Fruit fly (Drosophila melanogaster) whole organism, embryonic: ENCODE data around the gene Abi.

Source experiments
- Ada2b ChIP-seq: fragments of 200-800 bp; sonication (Bioruptor generic); IDR thresholded peaks from 2 replicates; pipeline ENCODE4 v1.3.6; 2022; ENCODE audit warnings: missing biosample characterization, missing genetic modification characterization
- Bgb ChIP-seq: fragments of 200-800 bp; sonication (Bioruptor generic); IDR thresholded peaks from 2 replicates; pipeline ENCODE4 v1.3.6; 2022; ENCODE audit warnings: missing biosample characterization, missing genetic modification characterization; ENCODE audit not compliant: partially characterized antibody
- CG10321 ChIP-seq: fragments of 200-800 bp; sonication (Bioruptor generic); IDR thresholded peaks from 2 replicates; pipeline ENCODE4 v1.3.6; 2022; ENCODE audit warnings: missing biosample characterization, missing genetic modification characterization
- CG10366 ChIP-seq: fragments of 200-800 bp; sonication (Bioruptor generic); IDR thresholded peaks from 2 replicates; pipeline ENCODE4 v1.3.6; 2022; ENCODE audit warnings: missing biosample characterization, missing genetic modification characterization
- CG10565 ChIP-seq: fragments of 200-800 bp; sonication (Bioruptor generic); optimal IDR thresholded peaks from 3 replicates; lab custom pipeline; 2016; ENCODE audit warnings: missing biosample characterization, mild to moderate bottlenecking, missing genetic modification characterization
- CG12236 ChIP-seq: fragments of 200-800 bp; sonication (Bioruptor generic); optimal IDR thresholded peaks from 2 replicates; lab custom pipeline; 2016; ENCODE audit warnings: missing biosample characterization, missing genetic modification characterization
- CG12769 ChIP-seq: fragments of 200-800 bp; sonication (Bioruptor generic); optimal IDR thresholded peaks from 2 replicates; lab custom pipeline; 2019; ENCODE audit warnings: missing biosample characterization, mild to moderate bottlenecking, missing genetic modification characterization, moderate library complexity
- CG13123 ChIP-seq: fragments of 200-800 bp; sonication (Bioruptor generic); optimal IDR thresholded peaks from 2 replicates; lab custom pipeline; 2016; ENCODE audit warnings: missing biosample characterization, missing genetic modification characterization
- CG13296 ChIP-seq: fragments of 200-800 bp; sonication (Bioruptor generic); optimal IDR thresholded peaks from 3 replicates; lab custom pipeline; 2018; ENCODE audit warnings: missing biosample characterization, mild to moderate bottlenecking, missing genetic modification characterization
- CG14441 ChIP-seq: fragments of 200-800 bp; sonication (Bioruptor generic); IDR thresholded peaks from 2 replicates; pipeline ENCODE4 v1.3.6; 2022; ENCODE audit warnings: missing biosample characterization, missing genetic modification characterization
- CG1603 ChIP-seq: fragments of 200-800 bp; sonication (Bioruptor generic); optimal IDR thresholded peaks from 2 replicates; lab custom pipeline; 2019; ENCODE audit warnings: missing biosample characterization, mild to moderate bottlenecking, missing genetic modification characterization, moderate library complexity
- CG17829 ChIP-seq: fragments of 200-800 bp; optimal IDR thresholded peaks from 2 replicates; lab custom pipeline; 2019; ENCODE audit warnings: missing biosample characterization, mild to moderate bottlenecking, missing genetic modification characterization, moderate library complexity
- CG1792 ChIP-seq: fragments of 200-800 bp; sonication (Bioruptor generic); optimal IDR thresholded peaks from 2 replicates; lab custom pipeline; 2016; ENCODE audit warnings: missing biosample characterization, missing genetic modification characterization
- CG18619 ChIP-seq: fragments of 200-800 bp; sonication (Bioruptor generic); optimal IDR thresholded peaks from 3 replicates; lab custom pipeline; 2017; ENCODE audit warnings: missing biosample characterization, mild to moderate bottlenecking, missing genetic modification characterization
- CG2120 ChIP-seq: fragments of 200-800 bp; sonication (Bioruptor generic); optimal IDR thresholded peaks from 3 replicates; lab custom pipeline; 2016; ENCODE audit warnings: missing biosample characterization, missing genetic modification characterization
- CG2712 ChIP-seq: fragments of 200-800 bp; optimal IDR thresholded peaks from 3 replicates; lab custom pipeline; 2019; ENCODE audit warnings: missing biosample characterization, mild to moderate bottlenecking, missing genetic modification characterization, moderate library complexity
- CG42726 ChIP-seq: fragments of 200-800 bp; sonication (Bioruptor generic); IDR thresholded peaks from 2 replicates; pipeline ENCODE4 v1.3.6; 2022; ENCODE audit warnings: missing biosample characterization, missing genetic modification characterization; ENCODE audit not compliant: partially characterized antibody
- CG4360 ChIP-seq: fragments of 200-800 bp; sonication (Bioruptor generic); IDR thresholded peaks from 2 replicates; pipeline ENCODE4 v1.3.6; 2022; ENCODE audit warnings: missing biosample characterization, missing genetic modification characterization
- CG6254 ChIP-seq: fragments of 200-800 bp; sonication (Bioruptor generic); optimal IDR thresholded peaks from 3 replicates; lab custom pipeline; 2017; ENCODE audit warnings: mild to moderate bottlenecking, missing biosample characterization, missing genetic modification reagents, missing genetic modification characterization
- CG6689 ChIP-seq: fragments of 200-800 bp; sonication (Bioruptor generic); IDR thresholded peaks from 2 replicates; pipeline ENCODE4 v1.3.6; 2022; ENCODE audit warnings: missing biosample characterization, missing genetic modification characterization
- CG9876 ChIP-seq: fragments of 200-800 bp; sonication (Bioruptor generic); optimal IDR thresholded peaks from 2 replicates; lab custom pipeline; 2016; ENCODE audit warnings: missing biosample characterization, missing genetic modification characterization
- D ChIP-seq, 2 experiments: fragments of 200-800 bp in 1 of 2; fragments of >200 bp in 1 of 2; sonication (Bioruptor generic) in 1 of 2; optimal IDR thresholded peaks; 2 replicates in 1 of 2; 3 replicates in 1 of 2; lab custom pipeline; 2017; ENCODE audit warnings: mild to moderate bottlenecking in 1 of 2, missing biosample characterization in 1 of 2, missing genetic modification characterization in 1 of 2, missing genetic modification reagents in 1 of 2
- Dll ChIP-seq: fragments of 200-800 bp; sonication (Bioruptor generic); IDR thresholded peaks from 4 replicates; pipeline ENCODE4 v1.3.6; 2022; ENCODE audit warnings: missing biosample characterization, missing genetic modification characterization; ENCODE audit not compliant: partially characterized antibody
- Ets97D ChIP-seq: fragments of 200-800 bp; sonication (Bioruptor generic); optimal IDR thresholded peaks from 3 replicates; lab custom pipeline; 2016; ENCODE audit warnings: missing biosample characterization, missing genetic modification characterization
- Fer1 ChIP-seq: fragments of 200-800 bp; sonication (Bioruptor generic); optimal IDR thresholded peaks from 2 replicates; lab custom pipeline; 2017; ENCODE audit warnings: missing biosample characterization, mild to moderate bottlenecking, missing genetic modification characterization
- Gsc ChIP-seq: fragments of 200-800 bp; sonication (Bioruptor generic); IDR thresholded peaks from 2 replicates; pipeline ENCODE4 v1.3.6; 2022; ENCODE audit warnings: missing biosample characterization, missing genetic modification characterization
- HmgD ChIP-seq: fragments of 200-800 bp; sonication (Bioruptor generic); optimal IDR thresholded peaks from 3 replicates; lab custom pipeline; 2016; ENCODE audit warnings: missing biosample characterization, missing genetic modification characterization
- Hr78 ChIP-seq, 2 experiments: fragments of 200-800 bp in 1 of 2; fragments of >200 bp in 1 of 2; sonication (Bioruptor generic) in 1 of 2; optimal IDR thresholded peaks; 2 replicates each; lab custom pipeline; 2017 to 2019; ENCODE audit warnings: missing biosample characterization in 2 of 2, missing genetic modification characterization in 2 of 2, mild to moderate bottlenecking in 1 of 2, moderate library complexity in 1 of 2
- NC2α ChIP-seq: fragments of 200-800 bp; sonication (Bioruptor generic); optimal IDR thresholded peaks from 2 replicates; lab custom pipeline; 2016; ENCODE audit warnings: missing biosample characterization, missing genetic modification characterization
- Six4 ChIP-seq: fragments of 200-800 bp; sonication (Bioruptor generic); optimal IDR thresholded peaks from 2 replicates; lab custom pipeline; 2016; ENCODE audit warnings: missing biosample characterization, missing genetic modification characterization
- Usf ChIP-seq: fragments of 200-800 bp; sonication (Bioruptor generic); optimal IDR thresholded peaks from 2 replicates; lab custom pipeline; 2017; ENCODE audit warnings: missing genotype, missing biosample characterization, missing genetic modification characterization
- ara ChIP-seq: fragments of 200-800 bp; sonication (Bioruptor generic); IDR thresholded peaks from 2 replicates; pipeline ENCODE4 v1.3.6; 2022; ENCODE audit warnings: missing biosample characterization, missing genetic modification characterization
- bcd ChIP-seq: fragments of 200-800 bp; sonication (Bioruptor generic); optimal IDR thresholded peaks from 2 replicates; lab custom pipeline; 2017; ENCODE audit warnings: missing biosample characterization, mild to moderate bottlenecking, missing genetic modification characterization
- bowl ChIP-seq: fragments of 200-800 bp; sonication (Bioruptor generic); IDR thresholded peaks from 2 replicates; pipeline ENCODE4 v1.3.6; 2022; ENCODE audit warnings: missing biosample characterization, missing genetic modification characterization
- bsh ChIP-seq, 2 experiments: fragments of 200-800 bp; sonication (Bioruptor generic); optimal IDR thresholded peaks; 2 replicates each; lab custom pipeline; 2017 to 2018; ENCODE audit warnings: mild to moderate bottlenecking in 2 of 2, missing biosample characterization in 2 of 2, missing genetic modification characterization in 2 of 2, moderate library complexity in 1 of 2
- fd3F ChIP-seq: fragments of 200-800 bp; sonication (Bioruptor generic); optimal IDR thresholded peaks from 2 replicates; lab custom pipeline; 2018; ENCODE audit warnings: missing biosample characterization, mild to moderate bottlenecking, missing genetic modification characterization, moderate library complexity
- fd96Cb ChIP-seq: fragments of 200-800 bp; sonication (Bioruptor generic); optimal IDR thresholded peaks from 2 replicates; lab custom pipeline; 2018; ENCODE audit warnings: missing biosample characterization, mild to moderate bottlenecking, missing genetic modification characterization, moderate library complexity
- her ChIP-seq: fragments of 200-800 bp; sonication (Bioruptor generic); optimal IDR thresholded peaks from 2 replicates; lab custom pipeline; 2016; ENCODE audit warnings: missing biosample characterization, missing genetic modification characterization
- jigr1 ChIP-seq: fragments of 200-800 bp; sonication (Bioruptor generic); IDR thresholded peaks from 3 replicates; pipeline ENCODE4 v1.3.6; 2022; ENCODE audit warnings: missing biosample characterization, missing genetic modification characterization
- knrl ChIP-seq: fragments of 200-800 bp; sonication (Bioruptor generic); IDR thresholded peaks from 3 replicates; pipeline ENCODE4 v1.3.6; 2022; ENCODE audit warnings: missing biosample characterization, missing genetic modification characterization; ENCODE audit not compliant: partially characterized antibody
- nerfin-1 ChIP-seq: fragments of 200-800 bp; sonication (Bioruptor generic); optimal IDR thresholded peaks from 3 replicates; lab custom pipeline; 2019; ENCODE audit warnings: missing biosample characterization, mild to moderate bottlenecking, missing genetic modification characterization, moderate library complexity
- oc ChIP-seq: fragments of 200-800 bp; sonication (Bioruptor generic); optimal IDR thresholded peaks from 2 replicates; lab custom pipeline; 2018; ENCODE audit warnings: missing biosample characterization, mild to moderate bottlenecking, missing genetic modification characterization, moderate library complexity
- pum ChIP-seq: fragments of 200-800 bp; sonication (Bioruptor generic); optimal IDR thresholded peaks from 2 replicates; lab custom pipeline; 2016; ENCODE audit warnings: missing biosample characterization, missing genetic modification characterization
- schlank ChIP-seq: fragments of 200-800 bp; sonication (Bioruptor generic); optimal IDR thresholded peaks from 2 replicates; lab custom pipeline; 2018; ENCODE audit warnings: missing biosample characterization, mild to moderate bottlenecking, missing genetic modification characterization
- sens-2 ChIP-seq: fragments of 200-800 bp; sonication (Bioruptor generic); IDR thresholded peaks from 2 replicates; pipeline ENCODE4 v1.3.6; 2022; ENCODE audit warnings: missing biosample characterization, missing genetic modification characterization
- slbo ChIP-seq: fragments of 200-800 bp; sonication (Bioruptor generic); IDR thresholded peaks from 2 replicates; pipeline ENCODE4 v1.3.6; 2022; ENCODE audit warnings: missing biosample characterization, missing genetic modification characterization
- tll ChIP-seq, 2 experiments: fragments of 200-800 bp in 1 of 2; fragments of >200 bp in 1 of 2; sonication (Bioruptor generic) in 1 of 2; optimal IDR thresholded peaks; 2 replicates each; lab custom pipeline; 2017 to 2019; ENCODE audit warnings: missing biosample characterization in 2 of 2, missing genetic modification characterization in 2 of 2, mild to moderate bottlenecking in 1 of 2, moderate library complexity in 1 of 2

Abi gene

DNA sequence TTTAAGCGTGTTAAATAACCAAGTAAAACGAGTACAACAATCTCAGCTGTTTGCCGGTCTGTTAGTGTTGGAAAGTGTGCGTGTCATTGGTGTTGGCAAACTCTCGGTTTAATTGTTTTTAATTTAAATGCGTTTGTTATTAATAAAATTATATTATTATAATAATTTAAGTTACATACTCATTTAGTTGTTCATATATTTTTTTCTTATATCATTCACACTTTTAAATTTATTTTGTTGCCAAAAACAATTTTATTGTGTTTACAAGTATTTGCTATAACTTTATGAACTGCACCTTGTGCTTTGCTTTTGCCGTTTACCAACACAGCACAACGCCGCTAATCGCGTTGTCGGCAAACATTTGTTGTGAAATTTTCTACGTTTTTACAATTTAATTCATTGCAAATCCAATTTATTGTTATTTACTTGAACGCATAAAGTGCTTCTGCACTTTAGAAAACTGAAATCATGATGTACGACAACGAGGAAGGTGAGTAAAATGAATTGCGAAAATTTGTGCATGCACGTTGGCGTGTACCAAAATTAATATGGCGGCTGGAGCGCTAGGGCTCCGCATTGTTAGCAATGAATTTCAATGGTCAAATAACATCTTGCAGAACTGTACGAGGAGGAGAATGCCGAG is 3.4 kb upstream of the Abi start, which contains the start of the genes 140up and Polr2B (continued):
- TF ChIP-seq Bgb, result no peak
- TF ChIP-seq Usf (GFP tag; lab: Kevin White, UChicago), result peak; percentile 85
- peak; percentile 89 for TF ChIP-seq oc (tag; lab: Kevin White, UChicago)
- peak; percentile 48 for TF ChIP-seq CG10321 (GFP tag; lab: Robert Waterston, UW)
- TF ChIP-seq CG2712 (tag; lab: Kevin White, UChicago), result peak; percentile 96
- TF ChIP-seq ara (GFP tag; lab: Robert Waterston, UW), result peak; percentile 91
- TF ChIP-seq CG13123 (GFP tag; lab: Kevin White, UChicago), result peak; percentile 86
- TF ChIP-seq fd3F, result peak; percentile 91
- peak; percentile 38 for TF ChIP-seq her (GFP tag; lab: Kevin White, UChicago)
- 0 out of 4 replicates have a peak, but pooled peaks have one; percentile 27 for TF ChIP-seq Dll (GFP tag; lab: Robert Waterston, UW)
- peak; percentile 55 for TF ChIP-seq CG9876
- TF ChIP-seq CG2120 (GFP tag; lab: Kevin White, UChicago), result peak; percentile 92
- TF ChIP-seq bcd (GFP tag; lab: Kevin White, UChicago), result peak; percentile 93
- TF ChIP-seq CG1603 (tag; lab: Kevin White, UChicago), result no peak
- TF ChIP-seq CG12769, result no peak
- peak; percentile 92 for TF ChIP-seq CG14441 (GFP tag; lab: Robert Waterston, UW)
- peak; percentile 52; the same call in 1 of the 2 replicates for TF ChIP-seq CG4360 (GFP tag; lab: Robert Waterston, UW)
- TF ChIP-seq CG42726 (GFP tag; lab: Robert Waterston, UW), result no peak
- TF ChIP-seq schlank (tag; lab: Kevin White, UChicago), result peak; percentile 74
- peak; percentile 80; the same call in 2 of the 3 replicates for TF ChIP-seq jigr1
- TF ChIP-seq bowl (GFP tag; lab: Robert Waterston, UW), result peak; percentile 72; the same call in 1 of the 2 replicates
- peak; percentile 83 for TF ChIP-seq pum (GFP tag; lab: Kevin White, UChicago)
- TF ChIP-seq CG17829 (tag; lab: Kevin White, UChicago), result peak; percentile 96
- TF ChIP-seq CG6689 (GFP tag; lab: Robert Waterston, UW), result peak; percentile 95
- peak; percentile 47 for TF ChIP-seq CG1792 (GFP tag; lab: Kevin White, UChicago)
- peak; percentile 58 for TF ChIP-seq HmgD (GFP tag; lab: Kevin White, UChicago)
- TF ChIP-seq nerfin-1 (tag; lab: Kevin White, UChicago), result peak; percentile 90
- TF ChIP-seq Hr78 (GFP tag; optimal IDR thresholded peaks at IDR 0.05; lab: Kevin White, UChicago), result no peak
- TF ChIP-seq fd96Cb (tag; lab: Kevin White, UChicago), result peak; percentile 89
- TF ChIP-seq Gsc (GFP tag; lab: Robert Waterston, UW), result peak; percentile 53; the same call in 1 of the 2 replicates
- peak; percentile 76 for TF ChIP-seq CG6254
- no peak for TF ChIP-seq D (optimal IDR thresholded peaks at IDR 0.05; lab: Kevin White, UChicago)
- TF ChIP-seq D (GFP tag; optimal IDR thresholded peaks at IDR 0.05; lab: Kevin White, UChicago), result peak; percentile 84
- peak; percentile 91 for TF ChIP-seq CG18619
- TF ChIP-seq Ets97D, result peak; percentile 58
- no peak for TF ChIP-seq CG12236 (GFP tag; lab: Kevin White, UChicago)
- TF ChIP-seq Six4 (GFP tag; lab: Kevin White, UChicago), result peak; percentile 89
- TF ChIP-seq CG10565 (GFP tag; lab: Kevin White, UChicago), result peak; percentile 56
- peak; percentile 9 for TF ChIP-seq NC2α (GFP tag; lab: Kevin White, UChicago)
- 0 out of 2 replicates have a peak, but pooled peaks have one; percentile 36 for TF ChIP-seq sens-2 (GFP tag; lab: Robert Waterston, UW)
- TF ChIP-seq CG10366 (GFP tag; lab: Robert Waterston, UW), result peak; percentile 91
- TF ChIP-seq knrl (GFP tag; lab: Robert Waterston, UW), result no peak; the same call in 2 of the 3 replicates
- no peak for TF ChIP-seq tll (GFP tag; optimal IDR thresholded peaks at IDR 0.05; lab: Kevin White, UChicago)
- TF ChIP-seq slbo (GFP tag; lab: Robert Waterston, UW), result peak; percentile 97
- TF ChIP-seq Fer1, result peak; percentile 90
- TF ChIP-seq CG13296 (GFP tag; lab: Kevin White, UChicago), result peak; percentile 89
- peak in 1 of 2 experiments; percentile 93 for TF ChIP-seq bsh (GFP tag; optimal IDR thresholded peaks at IDR 0.05; lab: Kevin White, UChicago)
- peak; percentile 88 for TF ChIP-seq Ada2b (GFP tag; lab: Robert Waterston, UW)
